Worm (Caenorhabditis elegans): ENCODE measurements around the gene sor-1.
A peak's percentile ranks its signal among the peaks of the same experiment; 100 is the strongest.

The sor-1 gene

DNA sequence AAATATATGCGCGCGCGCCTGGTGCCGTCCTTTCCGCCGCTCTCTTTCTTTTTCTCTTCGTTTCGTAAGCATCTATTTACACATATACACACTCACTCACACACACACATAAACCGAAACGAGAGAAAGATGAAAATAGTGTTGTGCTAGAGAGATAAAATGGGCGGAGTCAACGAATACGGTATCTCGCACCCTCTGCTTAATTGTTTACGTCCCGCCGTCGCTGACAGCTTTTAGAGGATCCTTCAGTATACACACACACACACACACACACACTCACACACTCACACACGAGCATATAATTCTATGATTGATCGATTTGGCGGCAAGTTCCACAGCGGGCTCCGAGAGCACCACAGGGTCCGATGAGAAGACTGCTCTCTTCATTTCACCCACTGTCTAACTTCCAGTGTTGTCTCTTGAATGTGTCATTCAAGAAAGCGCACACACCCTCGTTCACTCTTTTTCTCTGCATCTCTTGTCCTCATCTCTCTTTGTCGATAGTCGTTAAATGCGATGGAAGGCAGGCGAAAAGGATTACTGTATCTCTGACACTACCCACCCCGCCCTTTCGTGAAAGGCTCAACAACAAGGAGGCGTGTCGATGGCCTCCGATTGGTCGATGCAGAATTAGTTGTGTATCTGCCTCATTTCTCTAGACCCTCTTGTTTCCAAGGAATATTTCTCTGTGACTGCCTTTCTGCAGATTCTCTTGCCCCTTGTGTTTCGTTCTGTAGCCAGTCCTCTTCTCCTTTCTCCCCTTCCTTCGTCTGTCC lies 588 bp upstream of the sor-1 start (continued):
- TF ChIP-seq Y95B8A.8 (GFP tag; IDR thresholded peaks at IDR 0.05) (no peak), pbrm-1 (GFP tag; IDR thresholded peaks at IDR 0.05) (peak; percentile 34; the same call in 1 of the 2 replicates), madf-8 (GFP tag; conservative IDR thresholded peaks at IDR 0.05) (no peak), nhr-179 (tag; optimal IDR thresholded peaks at IDR 0.05) (no peak), F33H1.4 (GFP tag; IDR thresholded peaks at IDR 0.05) (no peak), bed-1 (GFP tag; IDR thresholded peaks at IDR 0.05) (no peak), Y53F4B.3 (GFP tag; IDR thresholded peaks at IDR 0.05) (no peak), xnd-1 (tag; optimal IDR thresholded peaks at IDR 0.05) (no peak), madf-10 (tag; optimal IDR thresholded peaks at IDR 0.05) (peak; percentile 75), nfya-2 (GFP tag; IDR thresholded peaks at IDR 0.05) (no peak), let-607 (tag; optimal IDR thresholded peaks at IDR 0.05) (peak; percentile 42 to 88), ZK185.1 (tag; optimal IDR thresholded peaks at IDR 0.05; ENCODE audit: poor library complexity, severe bottlenecking) (peak; percentile 41), ama-1 (optimal IDR thresholded peaks at IDR 0.05) (no peak), ama-1 (GFP tag; optimal IDR thresholded peaks at IDR 0.05) (no peak), F23B12.7 (tag; optimal IDR thresholded peaks at IDR 0.05; ENCODE audit: insufficient read depth) (no peak), snpc-4 (GFP tag; optimal IDR thresholded peaks at IDR 0.05) (peak; percentile 12), snpc-4 (tag; optimal IDR thresholded peaks at IDR 0.05) (peak in 3 of 4 experiments; percentile 35 to 67 (median 63)), pha-4 (tag; optimal IDR thresholded peaks at IDR 0.05) (no peak), snpc-1.3 (tag; optimal IDR thresholded peaks at IDR 0.05; ENCODE audit: insufficient read depth) (no peak), C06A6.2 (GFP tag; conservative IDR thresholded peaks at IDR 0.05) (peak; percentile 66), aptf-3 (GFP tag; IDR thresholded peaks at IDR 0.05) (no peak), attf-5 (GFP tag; optimal IDR thresholded peaks at IDR 0.05) (peak; percentile 93), ets-4 (GFP tag; optimal IDR thresholded peaks at IDR 0.05) (peak; percentile 64), bed-2 (GFP tag; IDR thresholded peaks at IDR 0.05) (no peak), unc-130 (GFP tag; optimal IDR thresholded peaks at IDR 0.05) (no peak), hrde-1 (tag; optimal IDR thresholded peaks at IDR 0.05; ENCODE audit: borderline replicate concordance) (no peak), lir-1 (GFP tag; conservative IDR thresholded peaks at IDR 0.05) (peak; percentile 66), ekl-4 (GFP tag; IDR thresholded peaks at IDR 0.05) (peak; percentile 53; the same call in 1 of the 2 replicates), F57A8.1 (GFP tag; optimal IDR thresholded peaks at IDR 0.05) (no peak), tbp1 (GFP tag; optimal IDR thresholded peaks at IDR 0.05) (peak; percentile 45), tbx-9 (tag; optimal IDR thresholded peaks at IDR 0.05; ENCODE audit: borderline replicate concordance) (no peak), rcor-1 (GFP tag; IDR thresholded peaks at IDR 0.05) (no peak), cebp-1 (GFP tag; IDR thresholded peaks at IDR 0.05) (no peak; the same call in 1 of the 2 replicates), cebp-1 (tag; optimal IDR thresholded peaks at IDR 0.05) (peak; percentile 88), ztf-25 (GFP tag; IDR thresholded peaks at IDR 0.05) (no peak), nfyb-1 (GFP tag; IDR thresholded peaks at IDR 0.05) (peak; percentile 99), hlh-12 (tag; optimal IDR thresholded peaks at IDR 0.05) (no peak), F22D6.2 (tag; optimal IDR thresholded peaks at IDR 0.05) (no peak), ceh-100 (GFP tag; IDR thresholded peaks at IDR 0.05) (no peak), dpl-1 (GFP tag; optimal IDR thresholded peaks at IDR 0.05) (no peak), rec-8 (tag; optimal IDR thresholded peaks at IDR 0.05) (no peak), ztf-26 (tag; optimal IDR thresholded peaks at IDR 0.05) (peak; percentile 24), madf-3 (GFP tag; IDR thresholded peaks at IDR 0.05) (no peak), B0035.1 (tag; optimal IDR thresholded peaks at IDR 0.05) (no peak), nfya-1 (tag; optimal IDR thresholded peaks at IDR 0.05; ENCODE audit: borderline replicate concordance, insufficient read depth) (no peak), K12H6.12 (tag; optimal IDR thresholded peaks at IDR 0.05) (peak; percentile 99), gei-17 (GFP tag; optimal IDR thresholded peaks at IDR 0.05) (peak; percentile 54)
